Worm (Caenorhabditis elegans) whole organism, L1 larva: ENCODE results near the gene aptf-2.

Experiments
- C16A3.4 ChIP-seq: fragments of 150-350 bp; optimal IDR thresholded peaks from 2 replicates; lab custom pipeline; 2014; ENCODE audit warnings: missing biosample characterization, missing genetic modification characterization
- C34B4.2 ChIP-seq: sonication (generic microtip); optimal IDR thresholded peaks from 2 replicates; lab custom pipeline; 2017; ENCODE audit warnings: mild to moderate bottlenecking, missing genetic modification characterization, missing compliant biosample characterization
- Y116A8C.19 ChIP-seq: sonication (generic microtip); optimal IDR thresholded peaks from 2 replicates; lab custom pipeline; 2016; ENCODE audit warnings: missing compliant biosample characterization, missing genetic modification characterization, borderline replicate concordance
- aha-1 ChIP-seq: fragments of 150-350 bp; optimal IDR thresholded peaks from 2 replicates; lab custom pipeline; 2014; ENCODE audit warnings: missing biosample characterization, missing genetic modification characterization
- aly-2 ChIP-seq: fragments of 150-350 bp; optimal IDR thresholded peaks from 2 replicates; lab custom pipeline; 2014; ENCODE audit warnings: missing biosample characterization, missing genetic modification characterization
- ama-1 ChIP-seq: fragments of 150-350 bp; optimal IDR thresholded peaks from 2 replicates; lab custom pipeline; 2014
- ceh-82 ChIP-seq, 3 experiments: fragments of 150-350 bp in 1 of 3; sonication (generic microtip) in 2 of 3; optimal IDR thresholded peaks; 2 replicates each; lab custom pipeline; 2014 to 2017; ENCODE audit warnings: missing biosample characterization in 3 of 3, missing genetic modification characterization in 3 of 3
- ceh-88 ChIP-seq: fragments of 200-800 bp; sonication (Bioruptor generic); IDR thresholded peaks from 2 replicates; pipeline ENCODE4 v1.3.6; 2022; ENCODE audit warnings: missing genetic modification characterization, missing compliant biosample characterization
- ceh-90 ChIP-seq: sonication (generic microtip); optimal IDR thresholded peaks from 2 replicates; lab custom pipeline; 2016; ENCODE audit warnings: missing genetic modification characterization, missing compliant biosample characterization
- ces-1 ChIP-seq: fragments of 150-350 bp; optimal IDR thresholded peaks from 2 replicates; lab custom pipeline; 2014; ENCODE audit warnings: missing biosample characterization, missing genetic modification reagents, missing genetic modification characterization
- egl-13 ChIP-seq: sonication (generic microtip); optimal IDR thresholded peaks from 2 replicates; lab custom pipeline; 2016; ENCODE audit warnings: missing genotype, missing genetic modification reagents, missing genetic modification characterization, missing compliant biosample characterization
- egl-27 ChIP-seq, 2 experiments: fragments of 150-350 bp in 1 of 2; sonication (generic microtip); optimal IDR thresholded peaks; 3 replicates each; lab custom pipeline; 2017 to 2018; ENCODE audit warnings: missing biosample characterization in 2 of 2, missing genetic modification characterization in 2 of 2, missing genetic modification reagents in 2 of 2
- elt-3 ChIP-seq, 6 experiments: fragments of 150-350 bp in 1 of 6; sonication (generic microtip); optimal IDR thresholded peaks; 2 replicates each; lab custom pipeline; 2017 to 2018; ENCODE audit warnings: missing biosample characterization in 6 of 6, missing genetic modification characterization in 6 of 6, inconsistent platforms in 1 of 6
- fos-1 ChIP-seq: fragments of 150-350 bp; optimal IDR thresholded peaks from 2 replicates; lab custom pipeline; 2014; ENCODE audit warnings: missing biosample characterization, missing genetic modification characterization
- hlh-17 ChIP-seq: fragments of 200-800 bp; sonication (Bioruptor generic); optimal IDR thresholded peaks from 2 replicates; lab custom pipeline; 2018; ENCODE audit warnings: missing genetic modification characterization, mild to moderate bottlenecking, missing compliant biosample characterization, moderate library complexity, borderline replicate concordance
- hpl-2 ChIP-seq: fragments of 150-350 bp; optimal IDR thresholded peaks from 2 replicates; lab custom pipeline; 2014; ENCODE audit warnings: missing biosample characterization, missing genetic modification reagents, missing genetic modification characterization
- irx-1 ChIP-seq: sonication (generic microtip); optimal IDR thresholded peaks from 2 replicates; lab custom pipeline; 2016; ENCODE audit warnings: missing genetic modification characterization, missing compliant biosample characterization
- isw-1 ChIP-seq: fragments of 200-800 bp; sonication (Bioruptor generic); IDR thresholded peaks from 2 replicates; pipeline ENCODE4 v1.3.6; 2022; ENCODE audit warnings: missing genetic modification characterization, missing compliant biosample characterization
- jun-1 ChIP-seq: fragments of 150-350 bp; optimal IDR thresholded peaks from 2 replicates; lab custom pipeline; 2014; ENCODE audit warnings: missing biosample characterization, missing genetic modification reagents, missing genetic modification characterization
- lin-13 ChIP-seq: fragments of 150-350 bp; optimal IDR thresholded peaks from 2 replicates; lab custom pipeline; 2014; ENCODE audit warnings: missing biosample characterization, missing genetic modification reagents, missing genetic modification characterization
- lin-39 ChIP-seq: fragments of 150-350 bp; optimal IDR thresholded peaks from 2 replicates; lab custom pipeline; 2014; ENCODE audit warnings: missing biosample characterization, missing genetic modification reagents, missing genetic modification characterization
- lsy-2 ChIP-seq, 2 experiments: fragments of 150-350 bp; optimal IDR thresholded peaks; 2 replicates each; lab custom pipeline; 2014; ENCODE audit warnings: missing biosample characterization in 2 of 2, missing genetic modification characterization in 2 of 2
- mdl-1 ChIP-seq, 2 experiments: fragments of 150-350 bp; optimal IDR thresholded peaks; 2 replicates each; lab custom pipeline; 2014 to 2017; ENCODE audit warnings: missing biosample characterization in 2 of 2, missing genetic modification characterization in 2 of 2, inconsistent platforms in 1 of 2
- mef-2 ChIP-seq: fragments of 150-350 bp; optimal IDR thresholded peaks from 2 replicates; lab custom pipeline; 2014; ENCODE audit warnings: missing biosample characterization, missing genetic modification characterization
- nhr-11 ChIP-seq: fragments of 150-350 bp; optimal IDR thresholded peaks from 2 replicates; lab custom pipeline; 2014; ENCODE audit warnings: missing biosample characterization, missing genetic modification characterization
- nhr-19 ChIP-seq: fragments of 200-800 bp; sonication (Bioruptor generic); conservative IDR thresholded peaks from 2 replicates; pipeline ENCODE4 v1.3.6; 2022; ENCODE audit warnings: missing genetic modification characterization, missing compliant biosample characterization
- nhr-20 ChIP-seq: sonication (generic microtip); optimal IDR thresholded peaks from 2 replicates; lab custom pipeline; 2016; ENCODE audit warnings: mild to moderate bottlenecking, missing genetic modification characterization, missing compliant biosample characterization
- nhr-28 ChIP-seq: fragments of 150-350 bp; optimal IDR thresholded peaks from 2 replicates; lab custom pipeline; 2014; ENCODE audit warnings: missing biosample characterization, missing genetic modification characterization
- nhr-47 ChIP-seq: sonication (generic microtip); optimal IDR thresholded peaks from 2 replicates; lab custom pipeline; 2016; ENCODE audit warnings: mild to moderate bottlenecking, missing genetic modification characterization, moderate library complexity, missing compliant biosample characterization
- nhr-71 ChIP-seq: sonication (generic microtip); optimal IDR thresholded peaks from 2 replicates; lab custom pipeline; 2016; ENCODE audit warnings: mild to moderate bottlenecking, missing genetic modification characterization, moderate library complexity, missing compliant biosample characterization
- nhr-76 ChIP-seq: sonication (generic microtip); optimal IDR thresholded peaks from 2 replicates; lab custom pipeline; 2017; ENCODE audit warnings: missing biosample characterization, missing genetic modification characterization
- nhr-85 ChIP-seq: sonication (generic microtip); peaks from one replicate; lab custom pipeline; 2016; ENCODE audit warnings: missing genetic modification characterization, inconsistent platforms, missing compliant biosample characterization
- nhr-90 ChIP-seq: sonication (generic microtip); optimal IDR thresholded peaks from 2 replicates; lab custom pipeline; 2016; ENCODE audit warnings: mild to moderate bottlenecking, missing genetic modification characterization, missing compliant biosample characterization; ENCODE audit not compliant: poor library complexity
- pax-3 ChIP-seq: fragments of 200-800 bp; sonication (Bioruptor generic); optimal IDR thresholded peaks from 2 replicates; lab custom pipeline; 2018; ENCODE audit warnings: mild to moderate bottlenecking, missing genetic modification characterization, moderate library complexity, missing compliant biosample characterization
- pqm-1 ChIP-seq: sonication (generic microtip); optimal IDR thresholded peaks from 3 replicates; lab custom pipeline; 2017; ENCODE audit warnings: missing biosample characterization, missing genetic modification characterization
- rnt-1 ChIP-seq: sonication (generic microtip); optimal IDR thresholded peaks from 2 replicates; lab custom pipeline; 2016; ENCODE audit warnings: mild to moderate bottlenecking, missing genetic modification characterization, moderate library complexity, missing compliant biosample characterization
- snpc-4 ChIP-seq: fragments of 150-350 bp; optimal IDR thresholded peaks from 2 replicates; lab custom pipeline; 2014; ENCODE audit warnings: missing biosample characterization, missing genetic modification characterization
- snu-23 ChIP-seq: sonication (generic microtip); optimal IDR thresholded peaks from 2 replicates; lab custom pipeline; 2016; ENCODE audit warnings: missing genetic modification characterization, missing compliant biosample characterization
- sox-4 ChIP-seq: sonication (generic microtip); optimal IDR thresholded peaks from 2 replicates; lab custom pipeline; 2016; ENCODE audit warnings: missing genetic modification characterization, missing compliant biosample characterization
- sptf-1 ChIP-seq: fragments of 150-350 bp; optimal IDR thresholded peaks from 2 replicates; lab custom pipeline; 2014; ENCODE audit warnings: missing biosample characterization, missing genetic modification characterization
- swsn-7 ChIP-seq: sonication (generic microtip); optimal IDR thresholded peaks from 2 replicates; lab custom pipeline; 2016; ENCODE audit warnings: missing genetic modification characterization, missing compliant biosample characterization
- tbx-2 ChIP-seq: sonication (generic microtip); optimal IDR thresholded peaks from 2 replicates; lab custom pipeline; 2016; ENCODE audit warnings: missing genetic modification characterization, missing compliant biosample characterization
- unc-130 ChIP-seq: fragments of 150-350 bp; optimal IDR thresholded peaks from 2 replicates; lab custom pipeline; 2017; ENCODE audit warnings: missing biosample characterization, missing genetic modification characterization, inconsistent platforms
- unc-30 ChIP-seq: sonication (generic microtip); optimal IDR thresholded peaks from 2 replicates; lab custom pipeline; 2017; ENCODE audit warnings: missing biosample characterization, missing genetic modification characterization
- unc-98 ChIP-seq: fragments of 200-800 bp; sonication (Bioruptor generic); IDR thresholded peaks from 2 replicates; pipeline ENCODE4 v1.3.6; 2022; ENCODE audit warnings: missing genetic modification characterization, missing compliant biosample characterization
- vab-15 ChIP-seq: sonication (generic microtip); optimal IDR thresholded peaks from 2 replicates; lab custom pipeline; 2017; ENCODE audit warnings: missing genotype, mild to moderate bottlenecking, missing genetic modification characterization, missing compliant biosample characterization
- xbp-1 ChIP-seq: sonication (generic microtip); optimal IDR thresholded peaks from 2 replicates; lab custom pipeline; 2016; ENCODE audit warnings: missing genetic modification characterization, missing compliant biosample characterization
- ztf-11 ChIP-seq, 2 experiments: sonication (generic microtip); optimal IDR thresholded peaks; 2 replicates each; lab custom pipeline; 2016 to 2017; ENCODE audit warnings: missing genetic modification characterization in 2 of 2, missing biosample characterization in 1 of 2, missing compliant biosample characterization in 1 of 2

The aptf-2 gene

DNA sequence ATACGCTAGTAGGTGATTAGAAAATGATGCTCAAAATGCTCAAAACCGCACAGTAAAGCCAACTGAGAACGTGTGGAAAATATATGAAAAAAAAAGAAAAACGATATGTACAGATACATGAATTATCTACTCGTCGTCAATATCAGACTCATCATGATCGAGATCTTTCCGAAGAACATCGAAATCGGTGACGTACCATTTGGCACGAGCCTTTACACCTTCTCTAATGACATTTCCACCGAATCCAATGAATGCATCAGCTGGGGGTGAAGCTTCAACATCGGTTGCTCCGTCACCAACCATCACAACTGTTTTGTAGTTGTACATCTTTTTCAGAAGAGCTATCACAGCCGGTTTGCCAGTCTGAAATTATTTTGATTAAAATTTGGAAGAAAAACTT, 26.6 kb downstream of the aptf-2 start:
- TF ChIP-seq egl-13 (no peak), ces-1 (GFP tag; lab: Kevin White, UChicago) (no peak), pax-3 (tag; lab: Kevin White, UChicago) (no peak), elt-3 (tag; optimal IDR thresholded peaks at IDR 0.05; lab: Kevin White, UChicago) (no peak), sox-4 (no peak), lin-39 (tag; lab: Kevin White, UChicago) (no peak)

DNA sequence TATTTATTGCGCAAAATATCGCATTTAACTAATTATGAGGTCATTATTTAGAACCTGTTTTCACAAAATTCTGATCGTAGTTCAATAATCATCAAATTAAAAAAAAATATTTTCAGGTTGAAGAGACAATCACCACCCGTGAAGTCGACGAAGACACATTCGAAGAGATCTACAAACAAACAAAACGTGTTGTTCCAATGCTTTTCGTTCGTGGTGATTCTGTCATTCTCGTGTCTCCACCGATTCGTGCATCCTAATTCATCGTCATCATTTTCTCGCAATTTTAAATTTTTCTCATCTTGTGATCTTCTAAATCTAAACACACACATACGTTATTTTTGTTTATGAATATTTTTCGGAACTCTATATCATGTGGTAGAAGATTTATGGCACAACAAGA, 27.1 kb downstream of the aptf-2 start:
- TF ChIP-seq snu-23 (GFP tag; lab: Kevin White, UChicago): peak; percentile 17
- no peak for TF ChIP-seq mdl-1 (tag; optimal IDR thresholded peaks at IDR 0.05; lab: Kevin White, UChicago)
- TF ChIP-seq C16A3.4 (tag; lab: Kevin White, UChicago): no peak
- peak; percentile 3 for TF ChIP-seq nhr-20 (tag; lab: Kevin White, UChicago)
- TF ChIP-seq nhr-85 (tag; lab: Kevin White, UChicago): peak; percentile 65
- no peak for TF ChIP-seq nhr-28 (tag; lab: Kevin White, UChicago)
- peak; percentile 42 for TF ChIP-seq nhr-71 (tag; lab: Kevin White, UChicago)
- no peak for TF ChIP-seq ceh-88 (GFP tag; lab: Robert Waterston, UW)
- TF ChIP-seq C34B4.2 (tag; lab: Kevin White, UChicago): no peak
- TF ChIP-seq isw-1 (GFP tag; lab: Robert Waterston, UW): no peak
- no peak for TF ChIP-seq nhr-11 (tag; lab: Kevin White, UChicago)
- TF ChIP-seq vab-15 (tag; lab: Kevin White, UChicago): no peak
- TF ChIP-seq tbx-2 (tag; lab: Kevin White, UChicago): peak; percentile 12
- no peak for TF ChIP-seq mef-2 (tag; lab: Kevin White, UChicago)
- no peak for TF ChIP-seq ama-1 (lab: Kevin White, UChicago)
- no peak for TF ChIP-seq unc-130
- TF ChIP-seq jun-1 (tag; lab: Kevin White, UChicago): no peak
- peak; percentile 30 for TF ChIP-seq nhr-90
- TF ChIP-seq aly-2: peak; percentile 47
- no peak for TF ChIP-seq hlh-17 (GFP tag; lab: Kevin White, UChicago)
- peak; percentile 16 for TF ChIP-seq nhr-47 (tag; lab: Kevin White, UChicago)
- no peak for TF ChIP-seq hpl-2 (GFP tag; lab: Kevin White, UChicago)
- TF ChIP-seq nhr-19 (GFP tag; lab: Robert Waterston, UW): no peak

DNA sequence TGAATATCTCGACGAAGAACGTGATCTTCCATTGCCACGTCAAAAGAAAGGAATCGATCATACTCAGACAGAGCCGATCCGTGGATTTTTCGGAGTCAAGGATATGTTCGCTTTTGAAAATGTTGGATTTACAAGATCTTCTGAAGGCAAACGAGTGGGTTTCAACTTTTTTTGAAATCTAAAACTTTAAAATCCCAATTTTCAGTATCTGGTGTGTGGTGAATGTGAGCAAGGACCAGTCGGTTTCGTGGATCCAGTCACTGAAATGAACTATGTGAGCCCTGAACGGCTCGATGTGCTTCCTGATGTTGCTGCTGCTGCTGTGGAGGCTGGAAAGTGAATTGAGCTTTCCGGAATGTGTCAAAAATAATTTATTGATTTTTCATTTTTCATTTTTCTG, 28.9 kb downstream of the aptf-2 start, which contains the start of gene lsm-3:
Gene lsm-3 (plus strand): TSS at position 301 of the 400 bp plus-strand sequence.
- TF ChIP-seq lsy-2 (tag; optimal IDR thresholded peaks at IDR 0.05; lab: Kevin White, UChicago): no peak
- no peak for TF ChIP-seq fos-1 (tag; lab: Kevin White, UChicago)
- no peak for TF ChIP-seq xbp-1 (tag; lab: Kevin White, UChicago)
- TF ChIP-seq Y116A8C.19 (tag; lab: Kevin White, UChicago): no peak
- no peak for TF ChIP-seq pqm-1 (tag; lab: Kevin White, UChicago)
- TF ChIP-seq nhr-76: no peak
- TF ChIP-seq unc-30 (tag; lab: Kevin White, UChicago): no peak
- no peak for TF ChIP-seq nhr-47 (tag; lab: Kevin White, UChicago)
- TF ChIP-seq ztf-11 (tag; optimal IDR thresholded peaks at IDR 0.05; lab: Kevin White, UChicago): no peak
- no peak for TF ChIP-seq pax-3 (tag; lab: Kevin White, UChicago)

DNA sequence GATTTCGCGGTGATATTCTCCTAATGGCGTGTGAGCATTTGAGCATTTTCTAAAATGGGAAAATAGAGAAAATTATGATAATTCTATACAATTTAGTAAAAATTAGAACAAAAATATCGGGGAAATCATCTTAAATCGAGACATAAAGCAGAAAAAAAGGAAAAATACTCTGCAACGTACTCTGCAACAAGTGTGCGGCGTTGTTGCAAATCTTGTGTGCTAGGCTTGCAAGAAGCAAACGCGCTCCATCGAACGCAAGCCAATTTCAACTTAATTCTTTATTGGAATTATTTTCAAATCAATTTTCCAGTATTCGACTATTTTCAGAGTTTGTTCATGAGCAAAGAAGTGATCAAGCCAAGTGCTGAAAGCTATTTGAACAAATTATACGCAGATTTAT, 29.8 kb downstream of the aptf-2 start, which contains the start of the genes Y62E10A.20, Y62E10A.23 and mdt-9:
Gene Y62E10A.20 (minus strand): TSS at position 49 of the 400 bp plus-strand sequence.
Gene Y62E10A.23 (plus strand): TSS at position 282 of the 400 bp plus-strand sequence.
Gene mdt-9 (plus strand): TSS at position 338 of the 400 bp plus-strand sequence.
- TF ChIP-seq ceh-82 (tag; optimal IDR thresholded peaks at IDR 0.05; lab: Kevin White, UChicago): peak; percentile 69 to 86 (median 80)
- TF ChIP-seq ceh-90 (tag; lab: Kevin White, UChicago): no peak
- peak; percentile 54 for TF ChIP-seq irx-1 (tag; lab: Kevin White, UChicago)
- no peak for TF ChIP-seq nhr-11 (tag; lab: Kevin White, UChicago)
- TF ChIP-seq snpc-4 (tag; lab: Kevin White, UChicago): peak; percentile 28
- no peak for TF ChIP-seq sptf-1 (tag; lab: Kevin White, UChicago)
- peak; percentile 31 for TF ChIP-seq egl-13
- no peak for TF ChIP-seq hlh-17 (GFP tag; lab: Kevin White, UChicago)
- TF ChIP-seq lin-13 (GFP tag; lab: Kevin White, UChicago): peak; percentile 79
- TF ChIP-seq aha-1 (tag; lab: Kevin White, UChicago): no peak
- TF ChIP-seq swsn-7 (tag; lab: Kevin White, UChicago): peak; percentile 74
- no peak for TF ChIP-seq unc-98
- no peak for TF ChIP-seq C34B4.2 (tag; lab: Kevin White, UChicago)
- TF ChIP-seq unc-130: peak; percentile 90
- peak; percentile 72 for TF ChIP-seq nhr-20 (tag; lab: Kevin White, UChicago)
- peak; percentile 69 for TF ChIP-seq vab-15 (tag; lab: Kevin White, UChicago)
- TF ChIP-seq egl-27 (tag; optimal IDR thresholded peaks at IDR 0.05; lab: Kevin White, UChicago): no peak
- peak; percentile 75 for TF ChIP-seq xbp-1 (tag; lab: Kevin White, UChicago)
- TF ChIP-seq ztf-11 (tag; optimal IDR thresholded peaks at IDR 0.05; lab: Kevin White, UChicago): peak in 1 of 2 experiments; percentile 47
- peak; percentile 81 to 91 for TF ChIP-seq lsy-2 (tag; optimal IDR thresholded peaks at IDR 0.05; lab: Kevin White, UChicago)
- peak; percentile 85 for TF ChIP-seq rnt-1 (tag; lab: Kevin White, UChicago)
